Worm (Caenorhabditis elegans) whole organism, mixed stage, embryonic: ENCODE data around the gene dhs-8.

Experiments used
- blmp-1 ChIP-seq: fragments of 150-350 bp; optimal IDR thresholded peaks from 2 replicates; lab custom pipeline; 2014; ENCODE audit warnings: missing biosample characterization, missing genetic modification characterization
- ceh-39 ChIP-seq: fragments of 150-350 bp; optimal IDR thresholded peaks from 2 replicates; lab custom pipeline; 2014; ENCODE audit warnings: missing biosample characterization, missing genetic modification characterization
- ceh-43 ChIP-seq: fragments of 200-800 bp; sonication (Bioruptor generic); optimal IDR thresholded peaks from 2 replicates; lab custom pipeline; 2018; ENCODE audit warnings: mild to moderate bottlenecking, missing genetic modification characterization, moderate library complexity, missing compliant biosample characterization
- ceh-83 ChIP-seq: fragments of 200-800 bp; sonication (Bioruptor generic); optimal IDR thresholded peaks from 2 replicates; lab custom pipeline; 2018; ENCODE audit warnings: mild to moderate bottlenecking, missing genetic modification characterization, missing compliant biosample characterization
- ces-1 ChIP-seq: fragments of 150-350 bp; optimal IDR thresholded peaks from 2 replicates; lab custom pipeline; 2014; ENCODE audit warnings: missing biosample characterization, missing genetic modification reagents, missing genetic modification characterization
- cnd-1 ChIP-seq: fragments of 200-800 bp; sonication (Bioruptor generic); optimal IDR thresholded peaks from 2 replicates; lab custom pipeline; 2018; ENCODE audit warnings: mild to moderate bottlenecking, missing genetic modification characterization, missing compliant biosample characterization
- drap-1 ChIP-seq: fragments of 200-800 bp; sonication (Bioruptor generic); optimal IDR thresholded peaks from 3 replicates; lab custom pipeline; 2018; ENCODE audit warnings: mild to moderate bottlenecking, missing genetic modification characterization, missing compliant biosample characterization
- elt-1 ChIP-seq: sonication (generic microtip); optimal IDR thresholded peaks from 2 replicates; lab custom pipeline; 2017; ENCODE audit warnings: missing genetic modification characterization, mild to moderate bottlenecking, missing compliant biosample characterization, antibody characterized with exemption, moderate library complexity, borderline replicate concordance; ENCODE audit not compliant: insufficient read depth
- elt-3 ChIP-seq: fragments of 150-350 bp; optimal IDR thresholded peaks from 2 replicates; lab custom pipeline; 2014; ENCODE audit warnings: missing biosample characterization, missing genetic modification characterization
- flh-1 ChIP-seq: fragments of 200-800 bp; sonication (Bioruptor generic); optimal IDR thresholded peaks from 2 replicates; lab custom pipeline; 2018; ENCODE audit warnings: mild to moderate bottlenecking, missing genetic modification characterization, moderate library complexity, missing compliant biosample characterization
- ham-2 ChIP-seq: fragments of 200-800 bp; sonication (Bioruptor generic); optimal IDR thresholded peaks from 2 replicates; lab custom pipeline; 2018; ENCODE audit warnings: mild to moderate bottlenecking, missing genetic modification characterization, missing compliant biosample characterization
- hlh-1 ChIP-seq: fragments of 150-350 bp; optimal IDR thresholded peaks from 2 replicates; lab custom pipeline; 2014; ENCODE audit warnings: missing biosample characterization, missing genetic modification reagents, missing genetic modification characterization
- lin-13 ChIP-seq: fragments of 150-350 bp; optimal IDR thresholded peaks from 2 replicates; lab custom pipeline; 2014; ENCODE audit warnings: missing biosample characterization, missing genetic modification characterization
- lin-32 ChIP-seq: fragments of 200-800 bp; sonication (Bioruptor generic); optimal IDR thresholded peaks from 2 replicates; lab custom pipeline; 2018; ENCODE audit warnings: mild to moderate bottlenecking, missing genetic modification characterization, missing compliant biosample characterization
- lsy-2 ChIP-seq: fragments of 150-350 bp; optimal IDR thresholded peaks from 2 replicates; lab custom pipeline; 2014; ENCODE audit warnings: missing biosample characterization, missing genetic modification characterization
- mab-5 ChIP-seq: fragments of 150-350 bp; optimal IDR thresholded peaks from 2 replicates; lab custom pipeline; 2014; ENCODE audit warnings: missing biosample characterization, missing genetic modification characterization
- mep-1 ChIP-seq: fragments of 150-350 bp; optimal IDR thresholded peaks from 2 replicates; lab custom pipeline; 2017; ENCODE audit warnings: missing biosample characterization, missing genetic modification reagents, missing genetic modification characterization, inconsistent platforms
- mls-2 ChIP-seq: sonication (generic microtip); optimal IDR thresholded peaks from 2 replicates; lab custom pipeline; 2016; ENCODE audit warnings: mild to moderate bottlenecking, missing genetic modification characterization, moderate library complexity, missing compliant biosample characterization
- nhr-12 ChIP-seq: fragments of 150-350 bp; optimal IDR thresholded peaks from 2 replicates; lab custom pipeline; 2014; ENCODE audit warnings: missing biosample characterization, missing genetic modification characterization
- nhr-2 ChIP-seq: fragments of 150-350 bp; optimal IDR thresholded peaks from 2 replicates; lab custom pipeline; 2014; ENCODE audit warnings: missing biosample characterization, missing genetic modification characterization
- nhr-237 ChIP-seq: fragments of 150-350 bp; optimal IDR thresholded peaks from 2 replicates; lab custom pipeline; 2014; ENCODE audit warnings: missing biosample characterization, missing genetic modification characterization
- nhr-28 ChIP-seq: fragments of 150-350 bp; optimal IDR thresholded peaks from 2 replicates; lab custom pipeline; 2014; ENCODE audit warnings: missing biosample characterization, missing genetic modification characterization
- nhr-76 ChIP-seq: sonication (generic microtip); optimal IDR thresholded peaks from 2 replicates; lab custom pipeline; 2017; ENCODE audit warnings: missing biosample characterization, missing genetic modification characterization
- pha-4 ChIP-seq: fragments of 150-350 bp; optimal IDR thresholded peaks from 2 replicates; lab custom pipeline; 2018; ENCODE audit warnings: missing biosample characterization, missing genetic modification reagents, missing genetic modification characterization
- sem-2 ChIP-seq: fragments of 200-800 bp; sonication (Bioruptor generic); optimal IDR thresholded peaks from 2 replicates; lab custom pipeline; 2018; ENCODE audit warnings: mild to moderate bottlenecking, missing genetic modification characterization, missing compliant biosample characterization
- snpc-4 ChIP-seq: fragments of 150-350 bp; optimal IDR thresholded peaks from 2 replicates; lab custom pipeline; 2014; ENCODE audit warnings: missing biosample characterization, missing genetic modification characterization
- sptf-1 ChIP-seq: sonication (generic microtip); optimal IDR thresholded peaks from 2 replicates; lab custom pipeline; 2017; ENCODE audit warnings: mild to moderate bottlenecking, missing genetic modification characterization, moderate library complexity, missing compliant biosample characterization
- tbx-8 ChIP-seq: fragments of 200-800 bp; sonication (Bioruptor generic); optimal IDR thresholded peaks from 2 replicates; lab custom pipeline; 2018; ENCODE audit warnings: mild to moderate bottlenecking, missing genetic modification characterization, moderate library complexity, missing compliant biosample characterization
- unc-120 ChIP-seq: sonication (generic microtip); optimal IDR thresholded peaks from 2 replicates; lab custom pipeline; 2017; ENCODE audit warnings: missing genetic modification characterization, missing compliant biosample characterization; ENCODE audit not compliant: poor library complexity, severe bottlenecking
- unc-39 ChIP-seq: fragments of 150-350 bp; optimal IDR thresholded peaks from 2 replicates; lab custom pipeline; 2014; ENCODE audit warnings: missing biosample characterization, missing genetic modification characterization
- zip-8 ChIP-seq: fragments of 150-350 bp; optimal IDR thresholded peaks from 2 replicates; lab custom pipeline; 2014; ENCODE audit warnings: missing biosample characterization, missing genetic modification characterization
- ztf-11 ChIP-seq: fragments of 150-350 bp; optimal IDR thresholded peaks from 2 replicates; lab custom pipeline; 2014; ENCODE audit warnings: missing biosample characterization, missing genetic modification characterization

The dhs-8 gene

ce11 chrII:14515017-14515416 is 17.2 kb downstream of the dhs-8 start, which contains the start of gene K10H10.9:
Gene K10H10.9, minus strand, starts transcription at chrII:14515117.
- no peak for TF ChIP-seq snpc-4 (tag; lab: Kevin White, UChicago)
- TF ChIP-seq pha-4 (tag; lab: Kevin White, UChicago): no peak
- no peak for TF ChIP-seq nhr-28 (tag; lab: Kevin White, UChicago)
- no peak for TF ChIP-seq unc-39 (tag; lab: Kevin White, UChicago)
- TF ChIP-seq lin-32: no peak
- no peak for TF ChIP-seq lsy-2 (tag; lab: Kevin White, UChicago)
- no peak for TF ChIP-seq nhr-237 (tag; lab: Kevin White, UChicago)
- TF ChIP-seq elt-3 (tag; lab: Kevin White, UChicago): no peak
- no peak for TF ChIP-seq mls-2
- TF ChIP-seq nhr-2 (tag; lab: Kevin White, UChicago): no peak

- no peak for TF ChIP-seq elt-1 (tag; lab: Kevin White, UChicago)
- TF ChIP-seq unc-120: no peak
- no peak for TF ChIP-seq ceh-83 (GFP tag; lab: Kevin White, UChicago)
- TF ChIP-seq lsy-2 (tag; lab: Kevin White, UChicago): no peak
- no peak for TF ChIP-seq nhr-237 (tag; lab: Kevin White, UChicago)
- TF ChIP-seq mep-1 (tag; lab: Kevin White, UChicago): no peak
- TF ChIP-seq cnd-1 (tag; lab: Kevin White, UChicago): no peak
- TF ChIP-seq flh-1 (GFP tag; lab: Kevin White, UChicago): no peak
- TF ChIP-seq tbx-8 (GFP tag; lab: Kevin White, UChicago): no peak
- no peak for TF ChIP-seq sptf-1 (tag; lab: Kevin White, UChicago)
- no peak for TF ChIP-seq nhr-2 (tag; lab: Kevin White, UChicago)
- TF ChIP-seq lin-32: no peak
- TF ChIP-seq sem-2 (GFP tag; lab: Kevin White, UChicago): no peak
- no peak for TF ChIP-seq ces-1 (GFP tag; lab: Kevin White, UChicago)
- no peak for TF ChIP-seq mab-5 (tag; lab: Kevin White, UChicago)
These were observed 24.2 kb downstream of the dhs-8 start, which contains the start of gene btb-19 for ce11 chrII:14522037-14522436. Gene btb-19, minus strand, starts transcription at chrII:14522137.

ce11 chrII:14523070-14523572 is 25.3 kb downstream of the dhs-8 start, which contains the start of gene btb-20:
Gene btb-20, minus strand, starts transcription at chrII:14523522.
- TF ChIP-seq nhr-2 (tag; lab: Kevin White, UChicago): no peak
- no peak for TF ChIP-seq flh-1 (GFP tag; lab: Kevin White, UChicago)
- TF ChIP-seq nhr-12 (tag; lab: Kevin White, UChicago): no peak
- TF ChIP-seq ham-2: no peak
- no peak for TF ChIP-seq ztf-11
- TF ChIP-seq sptf-1 (tag; lab: Kevin White, UChicago): no peak
- TF ChIP-seq ceh-83 (GFP tag; lab: Kevin White, UChicago): no peak
- TF ChIP-seq, all 35 proteins: peak for 0

- TF ChIP-seq nhr-2 (tag; lab: Kevin White, UChicago): no peak
- no peak for TF ChIP-seq flh-1 (GFP tag; lab: Kevin White, UChicago)
- no peak for TF ChIP-seq nhr-237 (tag; lab: Kevin White, UChicago)
- no peak for TF ChIP-seq nhr-12 (tag; lab: Kevin White, UChicago)
- TF ChIP-seq zip-8 (tag; lab: Kevin White, UChicago): no peak
- no peak for TF ChIP-seq mep-1 (tag; lab: Kevin White, UChicago)
- TF ChIP-seq tbx-8 (GFP tag; lab: Kevin White, UChicago): no peak
- TF ChIP-seq nhr-76 (tag; lab: Kevin White, UChicago): no peak
- TF ChIP-seq ceh-83 (GFP tag; lab: Kevin White, UChicago): no peak
- no peak for TF ChIP-seq ztf-11
- no peak for TF ChIP-seq mls-2
These were observed 25.9 kb downstream of the dhs-8 start, which contains the start of gene pot-2 for ce11 chrII:14523645-14524223. Gene pot-2, plus strand, starts transcription at chrII:14524173.

ce11 chrII:14525013-14525412 is 27.2 kb downstream of the dhs-8 start, which contains the start of gene F57C2.4:
Gene F57C2.4, plus strand, starts transcription at chrII:14525313.
- TF ChIP-seq ztf-11: no peak
- no peak for TF ChIP-seq blmp-1 (tag; lab: Kevin White, UChicago)
- TF ChIP-seq pha-4 (tag; lab: Kevin White, UChicago): no peak
- no peak for TF ChIP-seq flh-1 (GFP tag; lab: Kevin White, UChicago)
- TF ChIP-seq lin-32: no peak
- no peak for TF ChIP-seq drap-1 (GFP tag; lab: Kevin White, UChicago)
- TF ChIP-seq mls-2: no peak
- TF ChIP-seq lin-13 (tag; lab: Kevin White, UChicago): no peak
- no peak for TF ChIP-seq nhr-2 (tag; lab: Kevin White, UChicago)
- no peak for TF ChIP-seq mab-5 (tag; lab: Kevin White, UChicago)
- no peak for TF ChIP-seq sem-2 (GFP tag; lab: Kevin White, UChicago)
- no peak for TF ChIP-seq nhr-237 (tag; lab: Kevin White, UChicago)
- TF ChIP-seq hlh-1 (tag; lab: Kevin White, UChicago): no peak
- TF ChIP-seq unc-120: no peak
- TF ChIP-seq ceh-39 (tag; lab: Kevin White, UChicago): no peak
- no peak for TF ChIP-seq nhr-76 (tag; lab: Kevin White, UChicago)
- no peak for TF ChIP-seq ceh-43
- no peak for TF ChIP-seq nhr-12 (tag; lab: Kevin White, UChicago)
